Worm (Caenorhabditis elegans) whole organism, L2 larva: Measurements from ENCODE around the gene pitr-4.

ENCODE experiments used
- C34F6.9 ChIP-seq: fragments of 150-350 bp; optimal IDR thresholded peaks from 2 replicates; lab custom pipeline; 2014; ENCODE audit warnings: missing biosample characterization, missing genetic modification characterization
- F13H6.1 ChIP-seq: sonication (generic microtip); optimal IDR thresholded peaks from 2 replicates; lab custom pipeline; 2016; ENCODE audit warnings: missing genetic modification characterization, missing compliant biosample characterization
- Y55F3AM.14 ChIP-seq: fragments of 200-800 bp; sonication (Bioruptor generic); optimal IDR thresholded peaks from 2 replicates; lab custom pipeline; 2018; ENCODE audit warnings: mild to moderate bottlenecking, missing genetic modification characterization, missing compliant biosample characterization
- ZK546.5 ChIP-seq: sonication (generic microtip); optimal IDR thresholded peaks from 2 replicates; lab custom pipeline; 2017; ENCODE audit warnings: missing biosample characterization, missing genetic modification characterization
- alr-1 ChIP-seq: fragments of 150-350 bp; optimal IDR thresholded peaks from 2 replicates; lab custom pipeline; 2014; ENCODE audit warnings: missing biosample characterization, missing genetic modification characterization
- aly-2 ChIP-seq: fragments of 150-350 bp; optimal IDR thresholded peaks from 2 replicates; lab custom pipeline; 2014; ENCODE audit warnings: missing biosample characterization, missing genetic modification characterization
- ama-1 ChIP-seq: fragments of 150-350 bp; optimal IDR thresholded peaks from 2 replicates; lab custom pipeline; 2018; ENCODE audit warnings: inconsistent platforms
- blmp-1 ChIP-seq: sonication (generic microtip); optimal IDR thresholded peaks from 2 replicates; lab custom pipeline; 2017; ENCODE audit warnings: missing genetic modification characterization, mild to moderate bottlenecking, missing compliant biosample characterization, antibody characterized with exemption, moderate library complexity; ENCODE audit not compliant: insufficient read depth
- ceh-16 ChIP-seq: fragments of 150-350 bp; optimal IDR thresholded peaks from 2 replicates; lab custom pipeline; 2014; ENCODE audit warnings: missing biosample characterization, missing genetic modification characterization
- crh-2 ChIP-seq: sonication (generic microtip); optimal IDR thresholded peaks from 2 replicates; lab custom pipeline; 2017; ENCODE audit warnings: missing biosample characterization, missing genetic modification characterization
- dmd-4 ChIP-seq: sonication (generic microtip); optimal IDR thresholded peaks from 2 replicates; lab custom pipeline; 2017; ENCODE audit warnings: missing biosample characterization, missing genetic modification characterization
- elt-1 ChIP-seq: fragments of 150-350 bp; optimal IDR thresholded peaks from 2 replicates; lab custom pipeline; 2014; ENCODE audit warnings: missing biosample characterization, missing genetic modification characterization
- elt-3 ChIP-seq: sonication (generic microtip); optimal IDR thresholded peaks from 2 replicates; lab custom pipeline; 2017; ENCODE audit warnings: missing biosample characterization, missing genetic modification characterization
- fos-1 ChIP-seq: fragments of 150-350 bp; optimal IDR thresholded peaks from 2 replicates; lab custom pipeline; 2014; ENCODE audit warnings: missing biosample characterization, missing genetic modification characterization
- gmeb-1 ChIP-seq: fragments of 150-350 bp; optimal IDR thresholded peaks from 2 replicates; lab custom pipeline; 2014; ENCODE audit warnings: missing biosample characterization, missing genetic modification characterization
- lin-13 ChIP-seq: fragments of 150-350 bp; optimal IDR thresholded peaks from 2 replicates; lab custom pipeline; 2014; ENCODE audit warnings: missing biosample characterization, missing genetic modification reagents, missing genetic modification characterization
- lsy-2 ChIP-seq, 2 experiments: fragments of 150-350 bp in 1 of 2; sonication (generic microtip) in 1 of 2; optimal IDR thresholded peaks; 2 replicates each; lab custom pipeline; 2014 to 2017; ENCODE audit warnings: missing biosample characterization in 2 of 2, missing genetic modification characterization in 2 of 2
- mab-5 ChIP-seq: fragments of 150-350 bp; optimal IDR thresholded peaks from 2 replicates; lab custom pipeline; 2014; ENCODE audit warnings: missing biosample characterization, missing genetic modification characterization
- mbf-1 ChIP-seq: sonication (generic microtip); optimal IDR thresholded peaks from 2 replicates; lab custom pipeline; 2017; ENCODE audit warnings: missing biosample characterization, missing genetic modification characterization
- mdl-1 ChIP-seq, 2 experiments: fragments of 150-350 bp in 1 of 2; sonication (generic microtip) in 1 of 2; optimal IDR thresholded peaks; 2 replicates each; lab custom pipeline; 2017; ENCODE audit warnings: missing biosample characterization in 2 of 2, missing genetic modification characterization in 2 of 2
- nhr-11 ChIP-seq: fragments of 150-350 bp; optimal IDR thresholded peaks from 2 replicates; lab custom pipeline; 2014; ENCODE audit warnings: missing biosample characterization, missing genetic modification characterization
- nhr-12 ChIP-seq: fragments of 150-350 bp; optimal IDR thresholded peaks from 2 replicates; lab custom pipeline; 2014; ENCODE audit warnings: missing biosample characterization, missing genetic modification characterization
- nhr-129 ChIP-seq: fragments of 150-350 bp; optimal IDR thresholded peaks from 2 replicates; lab custom pipeline; 2014; ENCODE audit warnings: missing biosample characterization, missing genetic modification characterization
- nhr-21 ChIP-seq: fragments of 150-350 bp; optimal IDR thresholded peaks from 2 replicates; lab custom pipeline; 2014; ENCODE audit warnings: missing biosample characterization, missing genetic modification characterization
- nhr-237 ChIP-seq: fragments of 150-350 bp; optimal IDR thresholded peaks from 2 replicates; lab custom pipeline; 2014; ENCODE audit warnings: missing biosample characterization, missing genetic modification characterization
- nhr-25 ChIP-seq: fragments of 150-350 bp; sonication (generic microtip); optimal IDR thresholded peaks from 3 replicates; lab custom pipeline; 2014; ENCODE audit warnings: missing biosample characterization, missing genetic modification characterization
- nhr-6 ChIP-seq: fragments of 150-350 bp; optimal IDR thresholded peaks from 2 replicates; lab custom pipeline; 2014; ENCODE audit warnings: missing biosample characterization, missing genetic modification characterization
- peb-1 ChIP-seq: fragments of 150-350 bp; optimal IDR thresholded peaks from 2 replicates; lab custom pipeline; 2014; ENCODE audit warnings: missing biosample characterization, missing genetic modification characterization
- sem-4 ChIP-seq: fragments of 150-350 bp; optimal IDR thresholded peaks from 2 replicates; lab custom pipeline; 2014; ENCODE audit warnings: missing biosample characterization, missing genetic modification reagents, missing genetic modification characterization
- skn-1 ChIP-seq: sonication (generic microtip); optimal IDR thresholded peaks from 2 replicates; lab custom pipeline; 2017; ENCODE audit warnings: missing biosample characterization, missing genetic modification characterization
- sma-3 ChIP-seq: sonication (generic microtip); optimal IDR thresholded peaks from 2 replicates; lab custom pipeline; 2016; ENCODE audit warnings: missing genetic modification reagents, missing genetic modification characterization, missing compliant biosample characterization
- sma-9 ChIP-seq, 2 experiments: fragments of 150-350 bp in 1 of 2; sonication (generic microtip) in 1 of 2; optimal IDR thresholded peaks; 2 replicates each; lab custom pipeline; 2014 to 2016; ENCODE audit warnings: missing genetic modification characterization in 2 of 2, mild to moderate bottlenecking in 1 of 2, missing biosample characterization in 1 of 2, missing compliant biosample characterization in 1 of 2, missing genetic modification reagents in 1 of 2, moderate library complexity in 1 of 2
- unc-39 ChIP-seq: fragments of 150-350 bp; optimal IDR thresholded peaks from 2 replicates; lab custom pipeline; 2014; ENCODE audit warnings: missing biosample characterization, missing genetic modification characterization
- zag-1 ChIP-seq: fragments of 150-350 bp; optimal IDR thresholded peaks from 2 replicates; lab custom pipeline; 2014; ENCODE audit warnings: missing biosample characterization, missing genetic modification characterization
- ztf-1 ChIP-seq: fragments of 200-800 bp; sonication (Bioruptor generic); conservative IDR thresholded peaks from 2 replicates; pipeline ENCODE4 v1.3.6; 2022; ENCODE audit warnings: missing genetic modification characterization, missing compliant biosample characterization

pitr-4 gene

ce11 chrV:9663948-9664347 is 2.5 kb upstream of the pitr-4 start:
- no peak for TF ChIP-seq lin-13 (GFP tag; lab: Kevin White, UChicago)
- no peak for TF ChIP-seq lsy-2 (tag; optimal IDR thresholded peaks at IDR 0.05; lab: Kevin White, UChicago)
- TF ChIP-seq mbf-1 (tag; lab: Kevin White, UChicago) = no peak
- TF ChIP-seq nhr-237 (tag; lab: Kevin White, UChicago) = no peak
- TF ChIP-seq dmd-4 (tag; lab: Kevin White, UChicago) = no peak
- TF ChIP-seq gmeb-1 = no peak
- no peak for TF ChIP-seq peb-1 (tag; lab: Kevin White, UChicago)
- no peak for TF ChIP-seq ztf-1 (GFP tag; lab: Robert Waterston, UW)
- no peak for TF ChIP-seq sma-9 (GFP tag; optimal IDR thresholded peaks at IDR 0.05; lab: Kevin White, UChicago)
- TF ChIP-seq sma-9 (tag; optimal IDR thresholded peaks at IDR 0.05; lab: Kevin White, UChicago) = no peak
- no peak for TF ChIP-seq ceh-16 (tag; lab: Kevin White, UChicago)
- no peak for TF ChIP-seq unc-39 (tag; lab: Kevin White, UChicago)
- no peak for TF ChIP-seq nhr-12
- no peak for TF ChIP-seq skn-1 (tag; lab: Kevin White, UChicago)
- no peak for TF ChIP-seq sem-4 (tag; lab: Kevin White, UChicago)

DNA sequence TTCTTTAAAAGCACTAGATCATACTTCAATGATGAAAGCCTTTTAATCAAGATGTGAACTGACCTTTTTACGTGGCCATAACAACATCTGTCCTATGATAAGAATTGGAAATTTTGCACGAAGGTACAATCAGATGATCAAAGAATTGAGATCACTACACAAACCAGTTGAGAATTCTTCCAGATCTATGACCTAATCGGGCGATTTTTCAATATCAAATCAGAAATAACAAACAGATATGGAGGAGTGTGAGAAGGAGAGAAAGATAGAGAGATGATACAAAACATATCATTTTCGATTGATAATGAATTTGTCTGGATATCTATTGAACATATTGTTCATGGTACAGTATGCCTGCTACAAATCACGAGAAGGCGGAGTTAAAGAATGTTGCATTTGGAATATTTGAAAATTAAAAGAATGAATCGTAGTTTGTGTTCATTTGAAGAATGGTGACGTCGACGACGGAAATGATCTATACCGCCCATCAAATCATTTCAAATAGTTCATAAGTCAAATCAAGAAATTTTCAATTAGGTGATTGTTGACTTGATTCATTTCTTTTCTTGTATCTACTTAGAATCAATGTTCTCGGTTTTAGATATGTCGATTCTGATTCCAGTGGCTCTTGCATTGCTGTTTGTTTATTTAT is 7.1 kb downstream of the pitr-4 start, which contains the start of gene cyp-29A4:
TSS of gene cyp-29A4 (plus strand) at position 602 of the 652 bp plus-strand sequence.
- TF ChIP-seq mab-5 (no peak), nhr-21 (tag; lab: Kevin White, UChicago) (peak; percentile 48), zag-1 (tag; lab: Kevin White, UChicago) (no peak), C34F6.9 (tag; lab: Kevin White, UChicago) (no peak), ztf-1 (GFP tag; lab: Robert Waterston, UW) (no peak), F13H6.1 (tag; lab: Kevin White, UChicago) (no peak), sma-9 (GFP tag; optimal IDR thresholded peaks at IDR 0.05; lab: Kevin White, UChicago) (peak; percentile 35), sma-9 (tag; optimal IDR thresholded peaks at IDR 0.05; lab: Kevin White, UChicago) (no peak), nhr-11 (tag; lab: Kevin White, UChicago) (no peak), nhr-129 (tag; lab: Kevin White, UChicago) (peak; percentile 23), gmeb-1 (no peak)

DNA sequence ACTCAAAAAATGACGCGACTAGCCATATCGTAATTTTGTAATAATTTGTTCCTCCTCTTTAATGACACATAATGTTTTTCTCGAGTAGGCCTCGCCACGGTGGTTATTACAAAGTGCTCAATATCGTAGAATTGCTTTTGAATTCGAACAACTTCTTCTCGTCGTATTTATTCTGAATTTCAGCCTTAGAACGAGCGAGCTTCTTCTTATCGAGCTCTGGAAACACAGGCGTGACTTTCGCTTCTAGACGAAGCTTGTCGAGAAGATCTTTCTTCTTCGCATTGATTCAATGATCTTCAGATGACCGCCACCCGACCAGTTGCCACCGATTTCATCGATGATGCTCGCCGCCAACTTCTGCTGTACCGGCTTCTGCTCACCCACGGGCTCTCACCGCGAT is 10.1 kb downstream of the pitr-4 start, which contains the start of gene T06E4.21:
TSS of gene T06E4.21 (plus strand) at position 301 of the 400 bp plus-strand sequence.
- TF ChIP-seq ceh-16 (tag; lab: Kevin White, UChicago) = no peak
- no peak for TF ChIP-seq mab-5
- TF ChIP-seq nhr-11 (tag; lab: Kevin White, UChicago) = no peak
- no peak for TF ChIP-seq mdl-1 (tag; optimal IDR thresholded peaks at IDR 0.05; lab: Kevin White, UChicago)
- no peak for TF ChIP-seq C34F6.9 (tag; lab: Kevin White, UChicago)
- TF ChIP-seq nhr-129 (tag; lab: Kevin White, UChicago) = no peak
- no peak for TF ChIP-seq sma-3
- TF ChIP-seq ama-1 (lab: Kevin White, UChicago) = no peak
- TF ChIP-seq Y55F3AM.14 (GFP tag; lab: Kevin White, UChicago) = no peak
- no peak for TF ChIP-seq elt-3
- no peak for TF ChIP-seq lin-13 (GFP tag; lab: Kevin White, UChicago)
- no peak for TF ChIP-seq zag-1 (tag; lab: Kevin White, UChicago)
- no peak for TF ChIP-seq nhr-6 (tag; lab: Kevin White, UChicago)

DNA sequence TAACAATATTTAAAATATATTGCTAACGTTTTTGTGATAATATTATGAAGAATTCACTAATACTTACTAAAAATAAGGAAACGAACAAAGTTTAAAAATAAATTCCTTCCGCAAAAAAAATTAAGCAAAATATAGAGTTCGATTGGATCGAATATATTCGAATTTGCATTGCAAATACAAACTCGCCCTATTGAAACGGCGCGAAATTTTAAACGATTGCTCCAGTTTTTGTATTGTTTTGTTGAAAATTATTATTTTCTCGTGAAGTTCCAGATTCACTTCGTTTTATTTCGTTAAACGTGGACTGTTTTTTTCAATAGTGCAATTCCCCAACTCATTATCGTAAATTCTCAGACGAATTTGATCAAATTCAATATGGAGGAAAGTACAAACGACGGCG is 15.9 kb downstream of the pitr-4 start, which contains the start of the genes atl-1 and hcp-2:
TSS of gene atl-1 (minus strand) at position 89 of the 400 bp plus-strand sequence.
TSS of gene hcp-2 (plus strand) at position 353 of the 400 bp plus-strand sequence.
- no peak for TF ChIP-seq aly-2
- TF ChIP-seq elt-3 = no peak
- TF ChIP-seq sem-4 (tag; lab: Kevin White, UChicago) = no peak
- no peak for TF ChIP-seq nhr-12
- TF ChIP-seq alr-1 (tag; lab: Kevin White, UChicago) = no peak
- TF ChIP-seq gmeb-1 = peak; percentile 45
- no peak for TF ChIP-seq lin-13 (GFP tag; lab: Kevin White, UChicago)
- no peak for TF ChIP-seq nhr-6 (tag; lab: Kevin White, UChicago)

ce11 chrV:9633313-9633712 is 28.1 kb downstream of the pitr-4 start, which contains the start of gene col-147:
col-147 (minus strand) TSS chrV:9633338.
- TF ChIP-seq ZK546.5 (tag; lab: Kevin White, UChicago) (no peak), fos-1 (tag; lab: Kevin White, UChicago) (peak; percentile 10), elt-1 (tag; lab: Kevin White, UChicago) (no peak), crh-2 (peak; percentile 34), blmp-1 (tag; lab: Kevin White, UChicago) (peak; percentile 73), nhr-25 (tag; lab: Kevin White, UChicago) (peak; percentile 67), sma-9 (GFP tag; optimal IDR thresholded peaks at IDR 0.05; lab: Kevin White, UChicago) (peak; percentile 52), sma-9 (tag; optimal IDR thresholded peaks at IDR 0.05; lab: Kevin White, UChicago) (no peak), mab-5 (no peak), sma-3 (peak; percentile 22)
